Fruit fly (Drosophila melanogaster): ENCODE data around the gene mael.

Gene mael

dm6 chr3L:22717137-22717767 is 3.8 kb upstream of the mael start, which contains the start of the genes ArfGAP3 and CG32452 (continued):
- TF ChIP-seq CG10654 (GFP tag; optimal IDR thresholded peaks at IDR 0.05) (peak; percentile 65), mam (GFP tag; optimal IDR thresholded peaks at IDR 0.05) (peak; percentile 76), B-H2 (GFP tag; optimal IDR thresholded peaks at IDR 0.05) (peak; percentile 72), CG4328 (GFP tag; optimal IDR thresholded peaks at IDR 0.05) (peak; percentile 56), D19A (tag; optimal IDR thresholded peaks at IDR 0.05) (peak; percentile 66), CG15011 (GFP tag; optimal IDR thresholded peaks at IDR 0.05) (peak; percentile 21), ems (GFP tag; optimal IDR thresholded peaks at IDR 0.05) (peak; percentile 35), HLH3B (GFP tag; IDR thresholded peaks at IDR 0.05) (peak; percentile 76), Hand (GFP tag; optimal IDR thresholded peaks at IDR 0.05) (no peak), Mad (GFP tag; optimal IDR thresholded peaks at IDR 0.05) (peak; percentile 71), hb (GFP tag; IDR thresholded peaks at IDR 0.05; ENCODE audit: partially characterized antibody) (no peak), HmgD (GFP tag; optimal IDR thresholded peaks at IDR 0.05) (peak; percentile 41), hbn (GFP tag; IDR thresholded peaks at IDR 0.05; ENCODE audit: partially characterized antibody) (peak; percentile 67), CG32772 (GFP tag; IDR thresholded peaks at IDR 0.05) (0 out of 2 replicates have a peak, but pooled peaks have one; percentile 41), org-1 (GFP tag; optimal IDR thresholded peaks at IDR 0.05) (no peak), chm (GFP tag; IDR thresholded peaks at IDR 0.05) (peak; percentile 53; the same call in 1 of the 2 replicates), CG12071 (GFP tag; optimal IDR thresholded peaks at IDR 0.05) (no peak), CG11398 (GFP tag; optimal IDR thresholded peaks at IDR 0.05) (peak; percentile 27), sc (optimal IDR thresholded peaks at IDR 0.05) (no peak), sc (GFP tag; optimal IDR thresholded peaks at IDR 0.05) (peak; percentile 34), yki (optimal IDR thresholded peaks at IDR 0.05) (no peak), Camta (GFP tag; optimal IDR thresholded peaks at IDR 0.05) (peak; percentile 69), CG11504 (tag; optimal IDR thresholded peaks at IDR 0.05) (no peak), CG12942 (GFP tag; optimal IDR thresholded peaks at IDR 0.05) (peak; percentile 75), phol (tag; optimal IDR thresholded peaks at IDR 0.05) (peak; percentile 80), Abd-B (GFP tag; optimal IDR thresholded peaks at IDR 0.05) (peak; percentile 60), cwo (GFP tag; optimal IDR thresholded peaks at IDR 0.05) (peak; percentile 22), CG30403 (GFP tag; optimal IDR thresholded peaks at IDR 0.05) (peak; percentile 86), stwl (tag; optimal IDR thresholded peaks at IDR 0.05) (peak; percentile 51), gfzf (GFP tag; optimal IDR thresholded peaks at IDR 0.05) (peak; percentile 23), dmrt11E (tag; optimal IDR thresholded peaks at IDR 0.05) (peak; percentile 67), CG17359 (tag; optimal IDR thresholded peaks at IDR 0.05) (peak; percentile 60), pita (GFP tag; optimal IDR thresholded peaks at IDR 0.05) (no peak), CG34376 (GFP tag; optimal IDR thresholded peaks at IDR 0.05) (peak; percentile 55), CG13123 (GFP tag; optimal IDR thresholded peaks at IDR 0.05) (peak; percentile 53), ara (GFP tag; IDR thresholded peaks at IDR 0.05) (peak; percentile 53), CG11085 (GFP tag; IDR thresholded peaks at IDR 0.05) (peak; percentile 72), CG14710 (tag; optimal IDR thresholded peaks at IDR 0.05) (peak; percentile 84), E2f2 (GFP tag; IDR thresholded peaks at IDR 0.05) (peak; percentile 54; the same call in 1 of the 2 replicates), CG12236 (GFP tag; optimal IDR thresholded peaks at IDR 0.05) (peak; percentile 5), grau (tag; optimal IDR thresholded peaks at IDR 0.05) (peak; percentile 74), onecut (GFP tag; IDR thresholded peaks at IDR 0.05) (peak; percentile 50), CG33557 (GFP tag; optimal IDR thresholded peaks at IDR 0.05) (peak; percentile 61), pb (GFP tag; optimal IDR thresholded peaks at IDR 0.05) (no peak), Fer2 (tag; optimal IDR thresholded peaks at IDR 0.05) (peak; percentile 47), sqz (GFP tag; optimal IDR thresholded peaks at IDR 0.05) (no peak), CG7963 (GFP tag; IDR thresholded peaks at IDR 0.05; ENCODE audit: partially characterized antibody) (no peak), cato (GFP tag; optimal IDR thresholded peaks at IDR 0.05; ENCODE audit: borderline replicate concordance) (peak; percentile 76), pum (GFP tag; optimal IDR thresholded peaks at IDR 0.05) (peak; percentile 70), CG12391 (tag; optimal IDR thresholded peaks at IDR 0.05) (peak; percentile 87)

Data from whole organism, embryonic.